Worm (Caenorhabditis elegans) whole organism, L4 larva: ENCODE results near the gene zer-1.

Experiments
- D1046.2 ChIP-seq: fragments of 200-800 bp; sonication (Bioruptor generic); IDR thresholded peaks from 2 replicates; pipeline ENCODE4 v1.3.6; 2022; ENCODE audit warnings: missing genetic modification characterization, missing compliant biosample characterization
- ceh-32 ChIP-seq: sonication (generic microtip); optimal IDR thresholded peaks from 2 replicates; lab custom pipeline; 2016; ENCODE audit warnings: mild to moderate bottlenecking, missing genetic modification characterization, missing compliant biosample characterization; ENCODE audit not compliant: poor library complexity
- egl-27 ChIP-seq: sonication (generic microtip); optimal IDR thresholded peaks from 3 replicates; lab custom pipeline; 2017; ENCODE audit warnings: missing biosample characterization, missing genetic modification reagents, missing genetic modification characterization
- jun-1 ChIP-seq: fragments of 150-350 bp; optimal IDR thresholded peaks from 2 replicates; lab custom pipeline; 2014; ENCODE audit warnings: missing biosample characterization, missing genetic modification reagents, missing genetic modification characterization
- lin-13 ChIP-seq: fragments of 150-350 bp; optimal IDR thresholded peaks from 2 replicates; lab custom pipeline; 2014; ENCODE audit warnings: missing biosample characterization, missing genetic modification reagents, missing genetic modification characterization
- nhr-237 ChIP-seq: sonication (generic microtip); optimal IDR thresholded peaks from 2 replicates; lab custom pipeline; 2017; ENCODE audit warnings: missing biosample characterization, missing genetic modification characterization
- saeg-2 ChIP-seq: fragments of 200-800 bp; sonication (Bioruptor generic); IDR thresholded peaks from 2 replicates; pipeline ENCODE4 v1.3.6; 2022; ENCODE audit warnings: missing genetic modification reagents, missing genetic modification characterization, missing compliant biosample characterization
- zip-2 ChIP-seq: fragments of 150-350 bp; optimal IDR thresholded peaks from 2 replicates; lab custom pipeline; 2014; ENCODE audit warnings: missing biosample characterization, missing genetic modification characterization

- TF ChIP-seq saeg-2 (GFP tag; lab: Robert Waterston, UW) (no peak), ceh-32 (tag; lab: Kevin White, UChicago) (no peak), egl-27 (tag; lab: Kevin White, UChicago) (no peak), D1046.2 (GFP tag; lab: Robert Waterston, UW) (no peak), zip-2 (tag; lab: Kevin White, UChicago) (no peak), nhr-237 (no peak), jun-1 (tag; lab: Kevin White, UChicago) (no peak), lin-13 (GFP tag; lab: Kevin White, UChicago) (no peak)
Observed at ce11 chrIII:909540-909939, 22.9 kb upstream of the zer-1 start, which contains the start of gene crls-1.
